Fruit fly (Drosophila melanogaster) whole organism, embryonic: ENCODE data around the gene nxf2.
A peak's percentile ranks its signal among the peaks of the same experiment; 100 is the strongest.

Source experiments
- Abd-B ChIP-seq: fragments of 200-800 bp; sonication (Bioruptor generic); optimal IDR thresholded peaks from 2 replicates; lab custom pipeline; 2018; ENCODE audit warnings: missing biosample characterization, mild to moderate bottlenecking, missing genetic modification characterization, moderate library complexity
- Ada2b ChIP-seq: fragments of 200-800 bp; sonication (Bioruptor generic); IDR thresholded peaks from 2 replicates; pipeline ENCODE4 v1.3.6; 2022; ENCODE audit warnings: missing biosample characterization, missing genetic modification characterization
- Adf1 ChIP-seq: fragments of 200-800 bp; sonication (Bioruptor generic); IDR thresholded peaks from 2 replicates; pipeline ENCODE4 v1.3.6; 2022; ENCODE audit warnings: missing biosample characterization, missing genetic modification characterization
- Atf6 ChIP-seq: fragments of 200-800 bp; sonication (Bioruptor generic); IDR thresholded peaks from 2 replicates; pipeline ENCODE4 v1.3.6; 2022; ENCODE audit warnings: missing biosample characterization, missing genetic modification characterization
- CG10654 ChIP-seq: fragments of 200-800 bp; sonication (Bioruptor generic); optimal IDR thresholded peaks from 2 replicates; lab custom pipeline; 2016; ENCODE audit warnings: missing biosample characterization, missing genetic modification characterization
- CG11398 ChIP-seq: fragments of 200-800 bp; sonication (Bioruptor generic); optimal IDR thresholded peaks from 2 replicates; lab custom pipeline; 2016; ENCODE audit warnings: missing biosample characterization, missing genetic modification characterization
- CG12155 ChIP-seq: fragments of 200-800 bp; sonication (Bioruptor generic); optimal IDR thresholded peaks from 3 replicates; lab custom pipeline; 2016; ENCODE audit warnings: missing biosample characterization, missing genetic modification characterization
- CG12942 ChIP-seq: fragments of 200-800 bp; sonication (Bioruptor generic); optimal IDR thresholded peaks from 3 replicates; lab custom pipeline; 2016; ENCODE audit warnings: missing biosample characterization, missing genetic modification characterization
- CG13296 ChIP-seq: fragments of 200-800 bp; sonication (Bioruptor generic); optimal IDR thresholded peaks from 3 replicates; lab custom pipeline; 2018; ENCODE audit warnings: missing biosample characterization, mild to moderate bottlenecking, missing genetic modification characterization
- CG15601 ChIP-seq: fragments of 200-800 bp; sonication (Bioruptor generic); optimal IDR thresholded peaks from 3 replicates; lab custom pipeline; 2019; ENCODE audit warnings: missing biosample characterization, mild to moderate bottlenecking, missing genetic modification characterization, moderate library complexity
- CG16813 ChIP-seq: fragments of 200-800 bp; sonication (Bioruptor generic); IDR thresholded peaks from 3 replicates; pipeline ENCODE4 v1.3.6; 2022; ENCODE audit warnings: missing biosample characterization, missing genetic modification characterization; ENCODE audit not compliant: partially characterized antibody
- CG17912 ChIP-seq: fragments of 200-800 bp; sonication (Bioruptor generic); optimal IDR thresholded peaks from 2 replicates; lab custom pipeline; 2018; ENCODE audit warnings: missing biosample characterization, mild to moderate bottlenecking, missing genetic modification characterization
- CG1832 ChIP-seq: fragments of 200-800 bp; sonication (Bioruptor generic); optimal IDR thresholded peaks from 2 replicates; lab custom pipeline; 2017; ENCODE audit warnings: missing biosample characterization, mild to moderate bottlenecking, missing genetic modification characterization, inconsistent platforms
- CG2202 ChIP-seq: fragments of 200-800 bp; sonication (Bioruptor generic); optimal IDR thresholded peaks from 2 replicates; lab custom pipeline; 2018; ENCODE audit warnings: missing biosample characterization, mild to moderate bottlenecking, missing genetic modification characterization
- CG2889 ChIP-seq: fragments of 200-800 bp; sonication (Bioruptor generic); IDR thresholded peaks from 3 replicates; pipeline ENCODE4 v1.3.6; 2022; ENCODE audit warnings: missing biosample characterization, missing genetic modification characterization
- CG31365 ChIP-seq: fragments of 200-800 bp; sonication (Bioruptor generic); optimal IDR thresholded peaks from 2 replicates; lab custom pipeline; 2018; ENCODE audit warnings: missing biosample characterization, mild to moderate bottlenecking, missing genetic modification characterization
- CG3995 ChIP-seq: fragments of 200-800 bp; sonication (Bioruptor generic); optimal IDR thresholded peaks from 3 replicates; lab custom pipeline; 2016; ENCODE audit warnings: missing biosample characterization, missing genetic modification characterization
- CG4328 ChIP-seq: fragments of 200-800 bp; sonication (Bioruptor generic); optimal IDR thresholded peaks from 3 replicates; lab custom pipeline; 2017; ENCODE audit warnings: missing biosample characterization, missing genetic modification reagents, missing genetic modification characterization
- CG7839 ChIP-seq: fragments of 200-800 bp; sonication (Bioruptor generic); optimal IDR thresholded peaks from 3 replicates; lab custom pipeline; 2018; ENCODE audit warnings: missing biosample characterization, mild to moderate bottlenecking, missing genetic modification characterization, moderate library complexity
- CG9817 ChIP-seq: fragments of 200-800 bp; sonication (Bioruptor generic); optimal IDR thresholded peaks from 2 replicates; lab custom pipeline; 2018; ENCODE audit warnings: missing biosample characterization, mild to moderate bottlenecking, missing genetic modification characterization, moderate library complexity
- CG9876 ChIP-seq: fragments of 200-800 bp; sonication (Bioruptor generic); optimal IDR thresholded peaks from 2 replicates; lab custom pipeline; 2016; ENCODE audit warnings: missing biosample characterization, missing genetic modification characterization
- CHES-1-like ChIP-seq: fragments of 200-800 bp; sonication (Bioruptor generic); optimal IDR thresholded peaks from 2 replicates; lab custom pipeline; 2016; ENCODE audit warnings: missing biosample characterization, missing genetic modification characterization
- Dbx ChIP-seq: fragments of 200-800 bp; sonication (Bioruptor generic); IDR thresholded peaks from 3 replicates; pipeline ENCODE4 v1.3.6; 2022; ENCODE audit warnings: missing biosample characterization, missing genetic modification characterization
- Doc3 ChIP-seq: fragments of 200-800 bp; sonication (Bioruptor generic); IDR thresholded peaks from 3 replicates; pipeline ENCODE4 v1.3.6; 2022; ENCODE audit warnings: missing biosample characterization, missing genetic modification characterization; ENCODE audit not compliant: partially characterized antibody
- E2f2 ChIP-seq: fragments of 200-800 bp; sonication (Bioruptor generic); IDR thresholded peaks from 2 replicates; pipeline ENCODE4 v1.3.6; 2022; ENCODE audit warnings: missing biosample characterization, missing genetic modification characterization
- Fer3 ChIP-seq: fragments of 200-800 bp; sonication (Bioruptor generic); optimal IDR thresholded peaks from 2 replicates; lab custom pipeline; 2018; ENCODE audit warnings: missing biosample characterization, mild to moderate bottlenecking, missing genetic modification characterization, moderate library complexity
- H2.0 ChIP-seq: fragments of 200-800 bp; sonication (Bioruptor generic); IDR thresholded peaks from 2 replicates; pipeline ENCODE4 v1.3.6; 2022; ENCODE audit warnings: missing biosample characterization, missing genetic modification characterization
- Kr ChIP-seq: fragments of 200-800 bp; sonication (Bioruptor generic); optimal IDR thresholded peaks from 2 replicates; lab custom pipeline; 2017; ENCODE audit warnings: missing biosample characterization, mild to moderate bottlenecking, missing genetic modification characterization
- Lhr ChIP-seq: fragments of 200-800 bp; sonication (Bioruptor generic); optimal IDR thresholded peaks from 3 replicates; lab custom pipeline; 2017; ENCODE audit warnings: mild to moderate bottlenecking, missing biosample characterization, missing genetic modification reagents, missing genetic modification characterization
- Lim3 ChIP-seq: fragments of 200-800 bp; sonication (Bioruptor generic); IDR thresholded peaks from 2 replicates; pipeline ENCODE4 v1.3.6; 2022; ENCODE audit warnings: missing biosample characterization, missing genetic modification characterization
- Neu2 ChIP-seq: fragments of 200-800 bp; sonication (Bioruptor generic); optimal IDR thresholded peaks from 3 replicates; lab custom pipeline; 2016; ENCODE audit warnings: missing biosample characterization, missing genetic modification characterization, borderline replicate concordance
- Sry-δ ChIP-seq: fragments of 200-800 bp; sonication (Bioruptor generic); optimal IDR thresholded peaks from 2 replicates; lab custom pipeline; 2016; ENCODE audit warnings: missing biosample characterization, missing genetic modification characterization
- ac ChIP-seq: fragments of 200-800 bp; sonication (Bioruptor generic); optimal IDR thresholded peaks from 3 replicates; lab custom pipeline; 2017; ENCODE audit warnings: missing biosample characterization, mild to moderate bottlenecking, missing genetic modification characterization
- ato ChIP-seq: fragments of 200-800 bp; sonication (Bioruptor generic); IDR thresholded peaks from 2 replicates; pipeline ENCODE4 v1.3.6; 2022; ENCODE audit warnings: missing biosample characterization, missing genetic modification characterization; ENCODE audit not compliant: partially characterized antibody
- caup ChIP-seq: fragments of 200-800 bp; sonication (Bioruptor generic); optimal IDR thresholded peaks from 3 replicates; lab custom pipeline; 2017; ENCODE audit warnings: missing biosample characterization, mild to moderate bottlenecking, missing genetic modification characterization, moderate library complexity; ENCODE audit not compliant: severe bottlenecking
- chn ChIP-seq: fragments of 200-800 bp; sonication (Bioruptor generic); optimal IDR thresholded peaks from 2 replicates; lab custom pipeline; 2016; ENCODE audit warnings: missing biosample characterization, missing genetic modification characterization
- corto ChIP-seq: fragments of 200-800 bp; sonication (Bioruptor generic); optimal IDR thresholded peaks from 2 replicates; lab custom pipeline; 2016; ENCODE audit warnings: missing biosample characterization, mild to moderate bottlenecking, missing genetic modification characterization, moderate library complexity
- fd102C ChIP-seq: fragments of 200-800 bp; sonication (Bioruptor generic); optimal IDR thresholded peaks from 2 replicates; lab custom pipeline; 2018; ENCODE audit warnings: missing biosample characterization, mild to moderate bottlenecking, missing genetic modification characterization, moderate library complexity
- gro ChIP-seq: fragments of 200-800 bp; sonication (Bioruptor generic); optimal IDR thresholded peaks from 2 replicates; lab custom pipeline; 2016; ENCODE audit warnings: missing biosample characterization, missing genetic modification characterization
- gsb ChIP-seq: fragments of 200-800 bp; sonication (Bioruptor generic); IDR thresholded peaks from 2 replicates; pipeline ENCODE4 v1.3.6; 2022; ENCODE audit warnings: missing biosample characterization, missing genetic modification characterization
- hb ChIP-seq: fragments of 200-800 bp; sonication (Bioruptor generic); IDR thresholded peaks from 3 replicates; pipeline ENCODE4 v1.3.6; 2022; ENCODE audit warnings: missing biosample characterization, missing genetic modification characterization; ENCODE audit not compliant: partially characterized antibody
- hbn ChIP-seq: fragments of 200-800 bp; sonication (Bioruptor generic); IDR thresholded peaks from 2 replicates; pipeline ENCODE4 v1.3.6; 2022; ENCODE audit warnings: missing biosample characterization, missing genetic modification characterization; ENCODE audit not compliant: partially characterized antibody
- knrl ChIP-seq: fragments of 200-800 bp; sonication (Bioruptor generic); IDR thresholded peaks from 3 replicates; pipeline ENCODE4 v1.3.6; 2022; ENCODE audit warnings: missing biosample characterization, missing genetic modification characterization; ENCODE audit not compliant: partially characterized antibody
- p53 ChIP-seq: fragments of 200-800 bp; sonication (Bioruptor generic); optimal IDR thresholded peaks from 2 replicates; lab custom pipeline; 2016; ENCODE audit warnings: missing biosample characterization, missing genetic modification characterization
- scrt ChIP-seq: fragments of 200-800 bp; sonication (Bioruptor generic); optimal IDR thresholded peaks from 2 replicates; lab custom pipeline; 2018; ENCODE audit warnings: missing biosample characterization, mild to moderate bottlenecking, missing genetic modification characterization, moderate library complexity
- sd ChIP-seq: fragments of 200-800 bp; sonication (Bioruptor generic); optimal IDR thresholded peaks from 3 replicates; lab custom pipeline; 2018; ENCODE audit warnings: missing biosample characterization, mild to moderate bottlenecking, missing genetic modification characterization, moderate library complexity
- ssp ChIP-seq: fragments of 200-800 bp; sonication (Bioruptor generic); IDR thresholded peaks from 2 replicates; pipeline ENCODE4 v1.3.6; 2022; ENCODE audit warnings: missing biosample characterization, missing genetic modification characterization
- sug ChIP-seq: fragments of 200-800 bp; optimal IDR thresholded peaks from 2 replicates; lab custom pipeline; 2019; ENCODE audit warnings: missing biosample characterization, mild to moderate bottlenecking, missing genetic modification characterization, moderate library complexity
- trem ChIP-seq: fragments of 200-800 bp; optimal IDR thresholded peaks from 3 replicates; lab custom pipeline; 2019; ENCODE audit warnings: missing biosample characterization, mild to moderate bottlenecking, missing genetic modification characterization, moderate library complexity
- usp ChIP-seq: fragments of >200 bp; optimal IDR thresholded peaks from 2 replicates; lab custom pipeline; 2017; ENCODE audit warnings: missing biosample characterization, missing genetic modification characterization

Gene nxf2

dm6 chr3L:16609120-16609519 is 29.0 kb upstream of the nxf2 start, which contains the start of gene CG4098 (continued):
- no peak for TF ChIP-seq fd102C (GFP tag; lab: Kevin White, UChicago)
- TF ChIP-seq Doc3: 0 out of 3 replicates have a peak, but pooled peaks have one; percentile 10
- peak; percentile 17 for TF ChIP-seq corto
- no peak for TF ChIP-seq Lim3 (GFP tag; lab: Robert Waterston, UW)
- peak; percentile 67 for TF ChIP-seq Atf6 (GFP tag; lab: Robert Waterston, UW)
- peak; percentile 62 for TF ChIP-seq gro (GFP tag; lab: Kevin White, UChicago)
- TF ChIP-seq CG2889 (GFP tag; lab: Robert Waterston, UW): peak; percentile 57; the same call in 1 of the 3 replicates
- peak; percentile 27; the same call in 1 of the 2 replicates for TF ChIP-seq Adf1 (GFP tag; lab: Robert Waterston, UW)
- peak; percentile 37 for TF ChIP-seq sd (tag; lab: Kevin White, UChicago)
- peak; percentile 51 for TF ChIP-seq Sry-δ (GFP tag; lab: Kevin White, UChicago)
- peak; percentile 55 for TF ChIP-seq caup (GFP tag; lab: Kevin White, UChicago)
- TF ChIP-seq CG16813: no peak; the same call in 2 of the 3 replicates
- no peak for TF ChIP-seq ac
- peak; percentile 26 for TF ChIP-seq CG9876 (GFP tag; lab: Kevin White, UChicago)
- no peak for TF ChIP-seq CG2202 (tag; lab: Kevin White, UChicago)
- peak; percentile 55 for TF ChIP-seq CG9817 (tag; lab: Kevin White, UChicago)
- no peak for TF ChIP-seq CG4328 (GFP tag; lab: Kevin White, UChicago)
- TF ChIP-seq Dbx (GFP tag; lab: Robert Waterston, UW): peak; percentile 68; the same call in 2 of the 3 replicates
- no peak for TF ChIP-seq Lhr (GFP tag; lab: Kevin White, UChicago)
- TF ChIP-seq CG11398: no peak
- no peak for TF ChIP-seq Kr (GFP tag; lab: Kevin White, UChicago)
- TF ChIP-seq p53: no peak
- peak; percentile 52 for TF ChIP-seq CG12942 (GFP tag; lab: Kevin White, UChicago)
- TF ChIP-seq Ada2b: peak; percentile 64; the same call in 1 of the 2 replicates
- peak; percentile 67 for TF ChIP-seq CG31365
- TF ChIP-seq CG3995 (GFP tag; lab: Kevin White, UChicago): peak; percentile 80
- peak; percentile 58 for TF ChIP-seq CG12155 (GFP tag; lab: Kevin White, UChicago)
- TF ChIP-seq sug (tag; lab: Kevin White, UChicago): peak; percentile 40
- no peak for TF ChIP-seq usp (GFP tag; lab: Kevin White, UChicago)
- TF ChIP-seq knrl (GFP tag; lab: Robert Waterston, UW): 0 out of 3 replicates have a peak, but pooled peaks have one; percentile 21
- TF ChIP-seq CG17912 (GFP tag; lab: Kevin White, UChicago): peak; percentile 21
- TF ChIP-seq ato (GFP tag; lab: Robert Waterston, UW): no peak
- TF ChIP-seq CG1832: no peak
- peak; percentile 46 for TF ChIP-seq chn
- TF ChIP-seq hbn (GFP tag; lab: Robert Waterston, UW): peak; percentile 21; the same call in 1 of the 2 replicates
- TF ChIP-seq CG7839: peak; percentile 44
- no peak for TF ChIP-seq trem (tag; lab: Kevin White, UChicago)
- TF ChIP-seq CG13296 (GFP tag; lab: Kevin White, UChicago): peak; percentile 28
- peak; percentile 46 for TF ChIP-seq ssp (GFP tag; lab: Robert Waterston, UW)
- TF ChIP-seq Fer3 (tag; lab: Kevin White, UChicago): peak; percentile 54
- no peak for TF ChIP-seq hb
- TF ChIP-seq E2f2 (GFP tag; lab: Robert Waterston, UW): peak; percentile 86
- peak; percentile 30 for TF ChIP-seq CG10654 (GFP tag; lab: Kevin White, UChicago)
- no peak for TF ChIP-seq gsb
- peak; percentile 77 for TF ChIP-seq H2.0 (GFP tag; lab: Robert Waterston, UW)
- no peak for TF ChIP-seq CG15601 (tag; lab: Kevin White, UChicago)
- peak; percentile 46 for TF ChIP-seq CHES-1-like (GFP tag; lab: Kevin White, UChicago)
- TF ChIP-seq Abd-B (GFP tag; lab: Kevin White, UChicago): peak; percentile 5
- no peak for TF ChIP-seq Neu2 (GFP tag; lab: Kevin White, UChicago)
- no peak for TF ChIP-seq scrt (GFP tag; lab: Kevin White, UChicago)
